Worm (Caenorhabditis elegans) whole organism, L3 larva: Measurements from ENCODE around the gene clec-84.
"Not testable (repeated sequence)": the region's sequence is repeated elsewhere in the genome, so short reads cannot be mapped to it uniquely, and the experiment has no call there.

Experiments
- ceh-16 ChIP-seq: sonication (generic microtip); optimal IDR thresholded peaks from 2 replicates; lab custom pipeline; 2017; ENCODE audit warnings: missing biosample characterization, missing genetic modification characterization
- ceh-28 ChIP-seq: fragments of 150-350 bp; optimal IDR thresholded peaks from 2 replicates; lab custom pipeline; 2014; ENCODE audit warnings: missing biosample characterization, missing genetic modification reagents, missing genetic modification characterization
- daf-12 ChIP-seq: fragments of 150-350 bp; optimal IDR thresholded peaks from 2 replicates; lab custom pipeline; 2014; ENCODE audit warnings: missing biosample characterization, missing genetic modification reagents, missing genetic modification characterization
- eor-1 ChIP-seq, 2 experiments: fragments of 150-350 bp; optimal IDR thresholded peaks; 2 replicates each; lab custom pipeline; 2014 to 2018; ENCODE audit warnings: missing biosample characterization in 2 of 2, missing genetic modification characterization in 2 of 2
- fkh-10 ChIP-seq: sonication (generic microtip); optimal IDR thresholded peaks from 2 replicates; lab custom pipeline; 2017; ENCODE audit warnings: missing biosample characterization, missing genetic modification reagents, missing genetic modification characterization
- mdl-1 ChIP-seq: fragments of 150-350 bp; optimal IDR thresholded peaks from 2 replicates; lab custom pipeline; 2014; ENCODE audit warnings: missing biosample characterization, missing genetic modification characterization
- nhr-23 ChIP-seq: fragments of 150-350 bp; optimal IDR thresholded peaks from 2 replicates; lab custom pipeline; 2014; ENCODE audit warnings: missing biosample characterization, missing genetic modification reagents, missing genetic modification characterization
- nhr-25 ChIP-seq: sonication (generic microtip); optimal IDR thresholded peaks from 2 replicates; lab custom pipeline; 2017; ENCODE audit warnings: missing biosample characterization, missing genetic modification characterization
- nhr-28 ChIP-seq: fragments of 150-350 bp; optimal IDR thresholded peaks from 2 replicates; lab custom pipeline; 2014; ENCODE audit warnings: missing biosample characterization, missing genetic modification characterization
- nhr-67 ChIP-seq: fragments of 150-350 bp; optimal IDR thresholded peaks from 2 replicates; lab custom pipeline; 2014; ENCODE audit warnings: missing biosample characterization, missing genetic modification characterization

The clec-84 gene

DNA sequence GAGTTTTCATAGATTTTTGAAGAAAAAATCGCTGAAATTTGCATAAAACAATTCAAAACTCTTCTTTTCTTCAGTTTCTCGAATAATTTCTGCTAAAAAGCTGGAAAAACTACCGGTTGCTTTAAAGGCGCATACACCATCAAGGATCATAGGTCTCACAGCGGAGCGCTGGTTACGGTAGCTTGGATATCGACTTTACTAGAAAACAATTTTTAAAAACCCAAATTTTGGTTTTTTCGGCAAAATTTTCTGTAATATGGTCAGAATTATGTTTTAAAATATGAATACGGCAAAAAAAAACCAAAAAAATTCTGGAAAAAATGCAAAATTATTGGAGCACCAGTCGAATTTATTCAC lies 51.2 kb downstream of the clec-84 start:
- TF ChIP-seq eor-1 (tag; optimal IDR thresholded peaks at IDR 0.05; lab: Kevin White, UChicago) (no peak), nhr-23 (no peak), fkh-10 (no peak), mdl-1 (tag; lab: Kevin White, UChicago) (no peak), nhr-28 (no peak), daf-12 (tag; lab: Kevin White, UChicago) (no peak), ceh-28 (tag; lab: Kevin White, UChicago) (no peak)

DNA sequence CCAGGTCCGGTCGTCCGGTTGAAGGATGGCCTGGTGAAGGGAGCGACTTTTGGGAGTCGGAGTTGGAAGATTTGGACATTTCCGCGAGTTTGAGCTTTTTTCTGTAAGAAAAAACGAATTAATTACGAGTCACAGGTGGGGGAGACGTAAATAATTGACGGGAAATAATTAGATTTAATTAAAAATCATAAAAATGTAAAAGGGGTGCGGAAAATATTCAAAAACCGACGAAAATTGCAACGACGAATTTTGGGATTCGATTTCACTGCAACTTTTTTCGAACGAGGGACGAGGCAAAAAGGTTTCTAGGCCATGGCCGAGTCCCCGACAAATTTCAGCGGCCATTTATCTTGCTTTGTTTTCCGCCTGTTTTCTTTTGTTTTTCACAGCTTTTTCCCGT lies 52.4 kb downstream of the clec-84 start, which contains the start of gene Y54G2A.19:
Gene Y54G2A.19, minus strand, starts transcription at position 101 of the 400 bp plus-strand sequence.
- not testable (repeated sequence) for TF ChIP-seq nhr-25 (tag; lab: Kevin White, UChicago); nhr-67; ceh-16 (tag; lab: Kevin White, UChicago)
